Fruit fly (Drosophila melanogaster) whole organism, adult: ENCODE measurements around the gene CG14247.

Source experiments
- CG11617 ChIP-seq: fragments of 200-800 bp; sonication (Bioruptor generic); optimal IDR thresholded peaks from 2 replicates; lab custom pipeline; 2017; ENCODE audit warnings: mild to moderate bottlenecking, missing biosample characterization, missing genetic modification reagents, missing genetic modification characterization
- CG1620 ChIP-seq: fragments of 200-800 bp; sonication (Bioruptor generic); optimal IDR thresholded peaks from 2 replicates; lab custom pipeline; 2016; ENCODE audit warnings: missing biosample characterization, missing genetic modification characterization
- CG33017 ChIP-seq: fragments of 200-800 bp; sonication (Bioruptor generic); optimal IDR thresholded peaks from 2 replicates; lab custom pipeline; 2018; ENCODE audit warnings: missing biosample characterization, mild to moderate bottlenecking, missing genetic modification characterization, moderate library complexity
- CG5204 ChIP-seq: fragments of 200-800 bp; sonication (Bioruptor generic); optimal IDR thresholded peaks from 2 replicates; lab custom pipeline; 2016; ENCODE audit warnings: missing biosample characterization, missing genetic modification characterization
- CG7045 ChIP-seq: fragments of 200-800 bp; sonication (Bioruptor generic); optimal IDR thresholded peaks from 2 replicates; lab custom pipeline; 2017; ENCODE audit warnings: missing biosample characterization, mild to moderate bottlenecking, missing genetic modification characterization
- CG7101 ChIP-seq: fragments of 200-800 bp; sonication (Bioruptor generic); optimal IDR thresholded peaks from 2 replicates; lab custom pipeline; 2018; ENCODE audit warnings: missing biosample characterization, mild to moderate bottlenecking, missing genetic modification characterization, moderate library complexity
- Clk ChIP-seq: fragments of 200-800 bp; sonication (Bioruptor generic); optimal IDR thresholded peaks from 2 replicates; lab custom pipeline; 2017; ENCODE audit warnings: missing biosample characterization, missing genetic modification characterization
- Mnt ChIP-seq: fragments of 200-800 bp; sonication (Bioruptor generic); optimal IDR thresholded peaks from 2 replicates; lab custom pipeline; 2016; ENCODE audit warnings: missing biosample characterization, mild to moderate bottlenecking, missing genetic modification characterization
- ovo ChIP-seq: fragments of 200-800 bp; sonication (Bioruptor generic); optimal IDR thresholded peaks from 2 replicates; lab custom pipeline; 2016; ENCODE audit warnings: missing biosample characterization, missing genetic modification characterization

- TF ChIP-seq Clk (no peak), Mnt (no peak), CG1620 (GFP tag; lab: Kevin White, UChicago) (no peak), ovo (GFP tag; lab: Kevin White, UChicago) (no peak), CG5204 (no peak), CG7101 (tag; lab: Kevin White, UChicago) (no peak), CG33017 (tag; lab: Kevin White, UChicago) (no peak), CG7045 (GFP tag; lab: Kevin White, UChicago) (no peak), CG11617 (no peak)
Measured at dm6 chr3R:26700125-26700524, 37.3 kb upstream of the CG14247 start.
